Worm (Caenorhabditis elegans) whole organism, L3 larva: ENCODE measurements around the gene gbb-1.
A peak's percentile ranks its signal among the peaks of the same experiment; 100 is the strongest.

ENCODE experiments used
- R02D3.7 ChIP-seq: fragments of 150-350 bp; optimal IDR thresholded peaks from 2 replicates; lab custom pipeline; 2014; ENCODE audit warnings: missing biosample characterization, missing genetic modification characterization
- ceh-16 ChIP-seq: sonication (generic microtip); optimal IDR thresholded peaks from 2 replicates; lab custom pipeline; 2017; ENCODE audit warnings: missing biosample characterization, missing genetic modification characterization
- ceh-9 ChIP-seq: sonication (generic microtip); optimal IDR thresholded peaks from 2 replicates; lab custom pipeline; 2018; ENCODE audit warnings: missing biosample characterization, missing genetic modification characterization
- daf-12 ChIP-seq: fragments of 150-350 bp; optimal IDR thresholded peaks from 2 replicates; lab custom pipeline; 2014; ENCODE audit warnings: missing biosample characterization, missing genetic modification reagents, missing genetic modification characterization
- egl-27 ChIP-seq: sonication (generic microtip); optimal IDR thresholded peaks from 4 replicates; lab custom pipeline; 2017; ENCODE audit warnings: missing biosample characterization, missing genetic modification reagents, missing genetic modification characterization
- egl-5 ChIP-seq: fragments of 150-350 bp; optimal IDR thresholded peaks from 2 replicates; lab custom pipeline; 2017; ENCODE audit warnings: missing biosample characterization, missing genetic modification reagents, missing genetic modification characterization, inconsistent platforms
- elt-1 ChIP-seq: fragments of 150-350 bp; optimal IDR thresholded peaks from 2 replicates; lab custom pipeline; 2014; ENCODE audit warnings: missing biosample characterization, missing genetic modification characterization
- elt-3 ChIP-seq, 3 experiments: fragments of 150-350 bp in 1 of 3; sonication (generic microtip) in 2 of 3; optimal IDR thresholded peaks; 2 replicates in 2 of 3; 4 replicates in 1 of 3; lab custom pipeline; 2014 to 2017; ENCODE audit warnings: missing biosample characterization in 3 of 3, missing genetic modification characterization in 3 of 3
- eor-1 ChIP-seq, 2 experiments: fragments of 150-350 bp; optimal IDR thresholded peaks; 2 replicates each; lab custom pipeline; 2014 to 2018; ENCODE audit warnings: missing biosample characterization in 2 of 2, missing genetic modification characterization in 2 of 2
- fkh-10 ChIP-seq: sonication (generic microtip); optimal IDR thresholded peaks from 2 replicates; lab custom pipeline; 2017; ENCODE audit warnings: missing biosample characterization, missing genetic modification reagents, missing genetic modification characterization
- fkh-2 ChIP-seq: fragments of 150-350 bp; optimal IDR thresholded peaks from 2 replicates; lab custom pipeline; 2014; ENCODE audit warnings: missing biosample characterization, missing genetic modification reagents, missing genetic modification characterization
- hmg-11 ChIP-seq: sonication (generic microtip); optimal IDR thresholded peaks from 2 replicates; lab custom pipeline; 2016; ENCODE audit warnings: missing genetic modification characterization, missing compliant biosample characterization
- jun-1 ChIP-seq: fragments of 150-350 bp; optimal IDR thresholded peaks from 2 replicates; lab custom pipeline; 2014; ENCODE audit warnings: missing biosample characterization, missing genetic modification reagents, missing genetic modification characterization
- lin-15B ChIP-seq: fragments of 150-350 bp; optimal IDR thresholded peaks from 2 replicates; lab custom pipeline; 2014; ENCODE audit warnings: missing biosample characterization, missing genetic modification characterization
- lin-39 ChIP-seq: fragments of 150-350 bp; optimal IDR thresholded peaks from 2 replicates; lab custom pipeline; 2018; ENCODE audit warnings: missing biosample characterization, missing genetic modification reagents, missing genetic modification characterization
- lsy-12 ChIP-seq: sonication (generic microtip); optimal IDR thresholded peaks from 2 replicates; lab custom pipeline; 2016; ENCODE audit warnings: mild to moderate bottlenecking, missing genetic modification characterization, missing compliant biosample characterization
- nfya-1 ChIP-seq: sonication (generic microtip); optimal IDR thresholded peaks from 2 replicates; lab custom pipeline; 2017; ENCODE audit warnings: missing genetic modification characterization, mild to moderate bottlenecking, missing compliant biosample characterization, antibody characterized with exemption, moderate library complexity; ENCODE audit not compliant: insufficient read depth
- nhr-23 ChIP-seq: fragments of 150-350 bp; optimal IDR thresholded peaks from 2 replicates; lab custom pipeline; 2014; ENCODE audit warnings: missing biosample characterization, missing genetic modification reagents, missing genetic modification characterization
- nhr-25 ChIP-seq: sonication (generic microtip); optimal IDR thresholded peaks from 2 replicates; lab custom pipeline; 2017; ENCODE audit warnings: missing biosample characterization, missing genetic modification characterization
- nhr-43 ChIP-seq: sonication (generic microtip); optimal IDR thresholded peaks from 2 replicates; lab custom pipeline; 2016; ENCODE audit warnings: mild to moderate bottlenecking, missing genetic modification characterization, missing compliant biosample characterization; ENCODE audit not compliant: poor library complexity, severe bottlenecking
- nhr-67 ChIP-seq: fragments of 150-350 bp; optimal IDR thresholded peaks from 2 replicates; lab custom pipeline; 2014; ENCODE audit warnings: missing biosample characterization, missing genetic modification characterization
- nhr-77 ChIP-seq: fragments of 150-350 bp; optimal IDR thresholded peaks from 2 replicates; lab custom pipeline; 2014; ENCODE audit warnings: missing biosample characterization, missing genetic modification characterization
- sea-2 ChIP-seq: fragments of 150-350 bp; sonication (generic microtip); optimal IDR thresholded peaks from 4 replicates; lab custom pipeline; 2014; ENCODE audit warnings: missing biosample characterization, missing genetic modification reagents, missing genetic modification characterization
- snpc-4 ChIP-seq: fragments of 150-350 bp; optimal IDR thresholded peaks from 2 replicates; lab custom pipeline; 2014; ENCODE audit warnings: missing biosample characterization, missing genetic modification characterization
- tbx-2 ChIP-seq: sonication (generic microtip); optimal IDR thresholded peaks from 2 replicates; lab custom pipeline; 2016; ENCODE audit warnings: mild to moderate bottlenecking, missing genetic modification characterization, missing compliant biosample characterization
- unc-62 ChIP-seq: fragments of 150-350 bp; sonication (generic microtip); optimal IDR thresholded peaks from 4 replicates; lab custom pipeline; 2014; ENCODE audit warnings: missing biosample characterization, missing genetic modification reagents, missing genetic modification characterization
- zag-1 ChIP-seq: fragments of 150-350 bp; optimal IDR thresholded peaks from 2 replicates; lab custom pipeline; 2014; ENCODE audit warnings: missing biosample characterization, missing genetic modification characterization
- ztf-11 ChIP-seq: fragments of 150-350 bp; optimal IDR thresholded peaks from 2 replicates; lab custom pipeline; 2014; ENCODE audit warnings: missing biosample characterization, missing genetic modification characterization
- ztf-4 ChIP-seq: fragments of 150-350 bp; optimal IDR thresholded peaks from 2 replicates; lab custom pipeline; 2014; ENCODE audit warnings: missing biosample characterization, missing genetic modification characterization

The gbb-1 gene

DNA sequence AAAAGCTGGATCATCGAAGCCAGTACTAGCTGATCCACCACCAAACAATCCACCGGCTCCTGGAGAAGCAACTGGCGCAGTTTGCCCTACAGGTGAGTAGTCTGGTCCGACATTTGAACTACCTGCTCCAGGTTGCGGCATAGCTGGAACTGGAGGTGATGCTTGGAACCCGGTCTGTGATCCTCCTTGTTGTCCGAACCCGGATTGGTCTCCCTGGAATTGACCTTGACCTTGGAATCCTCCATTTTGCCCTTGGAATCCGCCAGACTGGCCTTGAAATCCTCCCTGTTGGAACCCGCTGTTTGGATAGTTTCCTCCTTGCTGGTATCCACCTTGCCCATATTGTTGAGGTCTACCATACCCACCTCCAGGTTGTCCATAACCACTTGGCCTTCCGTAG lies 11.8 kb upstream of the gbb-1 start:
- TF ChIP-seq lin-15B (tag; lab: Kevin White, UChicago): no peak
- no peak for TF ChIP-seq hmg-11 (tag; lab: Kevin White, UChicago)
- TF ChIP-seq jun-1 (tag; lab: Kevin White, UChicago): no peak
- TF ChIP-seq ceh-9 (tag; lab: Kevin White, UChicago): no peak
- TF ChIP-seq egl-5 (tag; lab: Kevin White, UChicago): no peak
- TF ChIP-seq eor-1 (tag; optimal IDR thresholded peaks at IDR 0.05; lab: Kevin White, UChicago): no peak
- no peak for TF ChIP-seq elt-1 (tag; lab: Kevin White, UChicago)
- TF ChIP-seq sea-2: no peak
- TF ChIP-seq zag-1: no peak
- TF ChIP-seq nhr-67: no peak
- TF ChIP-seq nhr-25 (tag; lab: Kevin White, UChicago): no peak
- no peak for TF ChIP-seq nfya-1 (tag; lab: Kevin White, UChicago)
- TF ChIP-seq elt-3 (tag; optimal IDR thresholded peaks at IDR 0.05; lab: Kevin White, UChicago): no peak
- no peak for TF ChIP-seq fkh-10 (GFP tag; lab: Kevin White, UChicago)
- no peak for TF ChIP-seq lsy-12 (tag; lab: Kevin White, UChicago)
- TF ChIP-seq R02D3.7 (tag; lab: Kevin White, UChicago): no peak
- no peak for TF ChIP-seq ztf-4
- TF ChIP-seq lin-39 (tag; lab: Kevin White, UChicago): no peak
- TF ChIP-seq, all 47 proteins: peak for 0

DNA sequence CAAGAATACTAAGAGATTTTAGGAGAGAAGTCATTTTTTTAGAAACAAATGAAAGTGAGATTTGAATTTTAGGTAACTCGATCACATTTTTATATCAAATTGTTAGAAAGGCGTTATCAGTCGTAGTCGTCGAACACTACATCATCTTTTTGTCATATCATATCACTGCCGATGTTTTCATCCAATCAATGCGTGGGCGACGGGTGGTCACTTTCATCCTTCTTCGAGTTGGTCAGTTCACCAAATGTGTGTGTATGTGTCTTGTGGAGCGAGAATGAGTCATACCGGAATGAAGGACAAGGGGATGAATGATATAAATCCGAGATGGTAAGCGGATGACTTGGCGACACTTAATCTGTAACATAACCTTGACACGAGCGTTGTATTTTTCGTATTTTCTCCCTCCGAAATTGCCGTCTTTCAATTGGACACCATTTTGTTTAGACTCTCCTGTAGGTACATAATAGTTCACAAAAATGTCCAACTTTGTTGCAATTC lies 11.2 kb upstream of the gbb-1 start, which contains the start of the genes Y41G9A.10 and Y41G9A.5:
TSS of gene Y41G9A.10 (minus strand) at position 51 of the 498 bp plus-strand sequence.
TSS of gene Y41G9A.5 (plus strand) at position 160 of the 498 bp plus-strand sequence.
- TF ChIP-seq egl-27 (tag; lab: Kevin White, UChicago): no peak
- TF ChIP-seq hmg-11 (tag; lab: Kevin White, UChicago): no peak
- peak in 2 of 3 experiments; percentile 40 to 63 for TF ChIP-seq elt-3 (tag; optimal IDR thresholded peaks at IDR 0.05; lab: Kevin White, UChicago)
- no peak for TF ChIP-seq sea-2
- no peak for TF ChIP-seq tbx-2 (tag; lab: Kevin White, UChicago)
- TF ChIP-seq snpc-4: no peak
- TF ChIP-seq nhr-43 (tag; lab: Kevin White, UChicago): no peak
- no peak for TF ChIP-seq elt-1 (tag; lab: Kevin White, UChicago)
- peak; percentile 19 for TF ChIP-seq nhr-25 (tag; lab: Kevin White, UChicago)
- peak; percentile 36 for TF ChIP-seq nhr-23 (tag; lab: Kevin White, UChicago)
- no peak for TF ChIP-seq ztf-11 (tag; lab: Kevin White, UChicago)
- TF ChIP-seq eor-1 (tag; optimal IDR thresholded peaks at IDR 0.05; lab: Kevin White, UChicago): no peak
- TF ChIP-seq fkh-10 (GFP tag; lab: Kevin White, UChicago): no peak

- TF ChIP-seq unc-62 (GFP tag; lab: Kevin White, UChicago) (peak; percentile 41), ceh-9 (tag; lab: Kevin White, UChicago) (no peak), tbx-2 (tag; lab: Kevin White, UChicago) (no peak), daf-12 (no peak), fkh-2 (tag; lab: Kevin White, UChicago) (no peak), ceh-16 (tag; lab: Kevin White, UChicago) (no peak), nhr-43 (tag; lab: Kevin White, UChicago) (no peak)
Measured at ce11 chrX:2950234-2950633, 7.5 kb upstream of the gbb-1 start.

DNA sequence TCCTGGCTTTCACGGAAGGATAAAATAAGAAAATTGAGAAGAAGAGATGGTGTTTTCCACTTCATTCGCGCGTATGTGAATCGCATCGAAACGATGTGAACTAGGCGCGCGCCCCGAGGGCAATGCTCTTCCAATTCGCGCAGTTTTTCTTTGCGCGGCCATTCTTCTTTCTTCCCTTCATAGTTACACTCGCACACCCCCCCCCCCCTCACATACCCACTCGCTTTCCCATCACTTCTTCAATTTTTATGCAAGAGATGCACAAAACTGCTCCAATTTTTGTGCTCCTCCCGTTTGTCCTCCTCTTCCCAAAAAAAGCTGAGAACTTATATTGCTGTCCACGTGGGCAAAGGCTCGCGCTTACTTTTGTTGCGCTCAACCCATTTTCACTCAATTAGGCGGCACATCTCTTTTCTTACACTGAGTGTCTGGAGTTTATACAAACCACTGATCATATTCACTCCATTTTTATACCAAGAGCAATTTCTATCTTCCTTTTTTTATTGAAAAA lies 4.2 kb upstream of the gbb-1 start:
- TF ChIP-seq lin-15B (tag; lab: Kevin White, UChicago) (no peak), nfya-1 (tag; lab: Kevin White, UChicago) (peak; percentile 7), nhr-43 (tag; lab: Kevin White, UChicago) (no peak), eor-1 (tag; optimal IDR thresholded peaks at IDR 0.05; lab: Kevin White, UChicago) (no peak)

- TF ChIP-seq elt-1 (tag; lab: Kevin White, UChicago): no peak
- no peak for TF ChIP-seq nfya-1 (tag; lab: Kevin White, UChicago)
Measured at ce11 chrX:2955628-2956027, 2.1 kb upstream of the gbb-1 start.

DNA sequence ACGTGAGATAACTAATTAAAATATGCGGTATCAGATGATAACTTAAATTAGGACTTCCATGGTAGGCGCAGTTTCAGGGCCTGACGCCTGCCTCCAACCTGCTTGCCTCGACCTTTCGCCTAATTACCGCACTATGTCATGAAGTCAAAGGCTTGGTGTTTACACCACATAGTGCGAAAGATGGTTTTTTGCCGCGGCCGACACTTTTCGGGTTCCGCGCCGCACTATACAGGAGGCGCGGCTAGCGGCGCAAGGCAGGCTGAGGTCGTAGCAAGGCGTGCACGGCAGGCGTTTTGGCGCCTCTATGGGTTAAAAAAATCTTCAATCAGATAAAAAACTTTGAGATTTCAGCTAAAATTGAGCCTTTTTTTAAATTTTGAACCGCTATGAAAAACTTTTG lies 3.0 kb downstream of the gbb-1 start:
- TF ChIP-seq nhr-77 (tag; lab: Kevin White, UChicago): no peak
- TF ChIP-seq snpc-4: peak; percentile 78
